Worm (Caenorhabditis elegans) whole organism, midembryonic: ENCODE results near the gene lgc-13.

Experiments
- T22C8.4 ChIP-seq: fragments of 200-800 bp; sonication (Bioruptor generic); IDR thresholded peaks from 2 replicates; pipeline ENCODE4 v1.3.6; 2022; ENCODE audit warnings: missing genetic modification characterization, missing compliant biosample characterization
- cog-1 ChIP-seq: sonication (generic microtip); optimal IDR thresholded peaks from 2 replicates; lab custom pipeline; 2016; ENCODE audit warnings: missing genetic modification characterization, missing compliant biosample characterization
- flt-1 ChIP-seq: fragments of 200-800 bp; sonication (Bioruptor generic); IDR thresholded peaks from 2 replicates; pipeline ENCODE4 v1.3.6; 2022; ENCODE audit warnings: missing genetic modification characterization, missing compliant biosample characterization
- klf-2 ChIP-seq: fragments of 200-800 bp; sonication (Bioruptor generic); conservative IDR thresholded peaks from 2 replicates; pipeline ENCODE4 v1.3.6; 2022; ENCODE audit warnings: missing genetic modification reagents, missing genetic modification characterization, missing compliant biosample characterization
- ref-1 ChIP-seq: fragments of 200-800 bp; sonication (Bioruptor generic); conservative IDR thresholded peaks from 2 replicates; pipeline ENCODE4 v1.3.6; 2022; ENCODE audit warnings: missing genetic modification reagents, missing genetic modification characterization, missing compliant biosample characterization
- tab-1 ChIP-seq: fragments of 200-800 bp; sonication (Bioruptor generic); IDR thresholded peaks from 2 replicates; pipeline ENCODE4 v1.3.6; 2022; ENCODE audit warnings: missing genetic modification characterization, missing compliant biosample characterization
- ztf-29 ChIP-seq: fragments of 200-800 bp; sonication (Bioruptor generic); IDR thresholded peaks from 2 replicates; pipeline ENCODE4 v1.3.6; 2022; ENCODE audit warnings: missing genetic modification reagents, missing genetic modification characterization, missing compliant biosample characterization

DNA sequence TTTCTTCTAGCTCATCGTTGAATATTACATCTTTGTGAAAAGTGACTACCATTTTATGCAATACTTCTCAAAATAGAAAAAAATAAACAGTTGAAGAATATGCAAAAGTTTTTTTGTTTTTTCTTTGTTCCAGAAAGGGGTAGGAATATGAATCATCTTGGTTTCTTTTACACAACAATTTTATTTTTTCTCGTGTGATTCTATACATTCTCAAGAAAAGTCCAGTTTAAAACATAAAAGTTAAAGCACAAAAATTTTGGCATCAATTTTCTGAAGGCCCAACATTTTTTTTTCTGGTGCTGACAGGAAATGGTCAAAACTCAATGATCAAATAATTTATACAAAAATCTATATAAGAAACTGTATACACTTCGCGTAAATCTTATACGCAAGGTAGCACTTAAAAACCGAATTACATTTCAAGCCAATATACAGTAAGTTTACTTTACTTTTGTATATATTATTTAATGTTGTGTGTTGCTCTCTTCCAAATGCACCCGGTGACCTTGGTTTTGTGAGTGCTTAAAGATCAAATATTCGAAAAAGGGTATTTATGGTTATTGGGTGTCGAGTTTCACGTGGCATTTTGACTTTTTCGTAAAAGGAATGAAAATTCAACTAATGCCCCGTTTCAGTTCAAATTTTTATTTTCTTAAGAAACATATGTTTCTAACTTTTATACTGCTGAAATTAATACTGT, at the start of gene lgc-13, which contains the start of gene W03G11.2:
- no peak for TF ChIP-seq flt-1 (GFP tag; lab: Robert Waterston, UW)
- TF ChIP-seq ref-1 (GFP tag; lab: Robert Waterston, UW) = no peak
- TF ChIP-seq cog-1 = no peak
- TF ChIP-seq T22C8.4 (GFP tag; lab: Robert Waterston, UW) = no peak
- no peak for TF ChIP-seq klf-2
- no peak for TF ChIP-seq ztf-29 (GFP tag; lab: Robert Waterston, UW)
- no peak for TF ChIP-seq tab-1 (GFP tag; lab: Robert Waterston, UW)
